Worm (Caenorhabditis elegans): ENCODE measurements around the gene F20B6.5.

- no peak for TF ChIP-seq dpl-1 (GFP tag; optimal IDR thresholded peaks at IDR 0.05)
- no peak for TF ChIP-seq F33H1.4 (GFP tag; IDR thresholded peaks at IDR 0.05)
- TF ChIP-seq ztf-3 (GFP tag; optimal IDR thresholded peaks at IDR 0.05) = no peak
- TF ChIP-seq somi-1 (GFP tag; optimal IDR thresholded peaks at IDR 0.05) = no peak
- no peak for TF ChIP-seq F52B5.7 (tag; optimal IDR thresholded peaks at IDR 0.05)
- TF ChIP-seq him-1 (tag; optimal IDR thresholded peaks at IDR 0.05) = no peak
- TF ChIP-seq bed-2 (GFP tag; IDR thresholded peaks at IDR 0.05) = no peak
- no peak for TF ChIP-seq ama-1 (optimal IDR thresholded peaks at IDR 0.05)
- TF ChIP-seq ama-1 (GFP tag; optimal IDR thresholded peaks at IDR 0.05) = no peak
- no peak for TF ChIP-seq akir-1 (GFP tag; optimal IDR thresholded peaks at IDR 0.05)
Observed at ce11 chrX:4153343-4153742, 46.4 kb downstream of the F20B6.5 start, which contains the start of gene nck-1.

Data from whole organism, young adult.